Worm (Caenorhabditis elegans): ENCODE measurements around the gene hsp-60.

The hsp-60 gene

DNA sequence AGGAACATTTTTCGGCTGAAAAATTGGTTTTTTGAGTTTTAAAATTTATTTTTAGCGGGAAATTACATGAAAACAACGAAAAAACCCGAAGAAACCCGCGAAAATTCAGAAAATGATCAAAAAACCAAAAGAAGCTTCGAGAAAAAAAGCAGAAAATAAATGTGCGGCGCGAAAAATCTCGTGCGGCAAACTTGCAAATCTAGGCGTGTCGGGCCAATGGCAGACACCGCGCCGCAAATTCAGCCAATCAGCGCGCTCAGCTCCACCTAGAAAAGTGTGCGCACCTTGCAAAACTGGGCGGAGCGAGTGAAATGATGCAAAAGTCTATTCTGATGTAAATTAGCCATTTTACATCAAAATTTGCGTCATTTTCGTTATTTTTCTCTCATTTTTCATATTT is 627 bp upstream of the hsp-60 start, which contains the start of gene Y22D7AL.10 (continued):
- TF ChIP-seq ceh-28 (tag; optimal IDR thresholded peaks at IDR 0.05) (peak; percentile 30), zfp-2 (tag; optimal IDR thresholded peaks at IDR 0.05) (peak; percentile 87), F49E8.2 (tag; optimal IDR thresholded peaks at IDR 0.05; ENCODE audit: borderline replicate concordance) (peak; percentile 97), mes-2 (tag; optimal IDR thresholded peaks at IDR 0.05; ENCODE audit: poor library complexity, severe bottlenecking) (peak; percentile 96), hmg-1.1 (GFP tag; IDR thresholded peaks at IDR 0.05) (peak; percentile 99), snpc-4 (tag; optimal IDR thresholded peaks at IDR 0.05) (peak; percentile 15), dpl-1 (GFP tag; optimal IDR thresholded peaks at IDR 0.05) (peak; percentile 92), php-3 (GFP tag; IDR thresholded peaks at IDR 0.05) (peak; percentile 98), hif-1 (tag; optimal IDR thresholded peaks at IDR 0.05) (peak; percentile 80 to 93), jun-1 (tag; optimal IDR thresholded peaks at IDR 0.05) (peak; percentile 88), skn-1 (tag; optimal IDR thresholded peaks at IDR 0.05) (peak; percentile 11), lin-15B (tag; optimal IDR thresholded peaks at IDR 0.05) (peak; percentile 94), saeg-2 (GFP tag; IDR thresholded peaks at IDR 0.05) (peak; percentile 97), lin-38 (GFP tag; IDR thresholded peaks at IDR 0.05) (peak; percentile 96), snpc-1.2 (GFP tag; IDR thresholded peaks at IDR 0.05) (peak; percentile 91), mdt-29 (GFP tag; IDR thresholded peaks at IDR 0.05) (peak; percentile 96), ztf-11 (tag; optimal IDR thresholded peaks at IDR 0.05) (peak; percentile 33), daf-8 (GFP tag; IDR thresholded peaks at IDR 0.05) (no peak)

DNA sequence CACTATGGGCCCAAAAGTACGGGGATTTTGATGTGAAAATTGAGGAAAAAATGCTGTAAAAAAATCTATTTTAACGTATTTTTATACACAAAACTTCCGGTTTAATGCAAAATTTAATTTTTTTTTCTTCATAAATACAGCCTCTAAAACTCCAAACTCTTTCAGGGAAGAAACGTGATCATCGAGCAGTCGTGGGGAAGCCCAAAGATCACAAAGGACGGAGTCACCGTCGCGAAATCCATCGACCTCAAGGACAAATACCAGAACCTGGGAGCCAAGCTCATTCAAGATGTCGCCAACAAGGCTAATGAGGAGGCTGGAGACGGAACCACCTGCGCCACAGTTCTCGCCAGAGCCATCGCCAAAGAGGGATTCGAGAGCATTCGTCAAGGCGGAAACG is 348 bp downstream of the hsp-60 start:
- TF ChIP-seq dpl-1 (GFP tag; optimal IDR thresholded peaks at IDR 0.05) (no peak), egl-43 (GFP tag; IDR thresholded peaks at IDR 0.05) (peak; percentile 57; the same call in 1 of the 2 replicates), set-16 (GFP tag; IDR thresholded peaks at IDR 0.05) (peak; percentile 46; the same call in 1 of the 2 replicates), F44E2.7 (GFP tag; IDR thresholded peaks at IDR 0.05) (no peak), egl-27 (tag; optimal IDR thresholded peaks at IDR 0.05) (no peak), lin-38 (GFP tag; IDR thresholded peaks at IDR 0.05) (no peak)

DNA sequence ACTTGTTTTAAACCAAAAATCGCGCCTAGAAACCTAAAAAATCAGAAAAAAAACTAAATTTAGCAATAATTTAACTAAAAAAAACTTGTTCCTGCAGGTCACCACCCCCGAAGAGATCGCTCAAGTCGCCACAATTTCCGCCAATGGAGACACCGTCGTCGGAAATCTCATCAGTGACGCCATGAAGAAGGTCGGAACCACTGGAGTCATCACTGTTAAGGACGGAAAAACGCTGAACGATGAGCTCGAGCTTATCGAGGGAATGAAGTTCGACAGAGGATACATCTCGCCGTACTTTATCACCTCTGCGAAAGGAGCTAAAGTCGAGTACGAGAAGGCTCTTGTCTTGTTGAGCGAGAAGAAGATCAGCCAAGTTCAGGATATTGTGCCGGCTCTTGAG is 1.8 kb downstream of the hsp-60 start:
- TF ChIP-seq unc-62 (GFP tag; optimal IDR thresholded peaks at IDR 0.05 in 1 of 2) = peak in 1 of 2 experiments; percentile 54
- TF ChIP-seq unc-62 (tag; optimal IDR thresholded peaks at IDR 0.05) = no peak
- TF ChIP-seq hif-1 (tag; optimal IDR thresholded peaks at IDR 0.05) = no peak
- TF ChIP-seq ZK337.2 (GFP tag; IDR thresholded peaks at IDR 0.05) = no peak
- TF ChIP-seq F26F4.8 (GFP tag; conservative IDR thresholded peaks at IDR 0.05) = no peak
- TF ChIP-seq zip-2 (tag; optimal IDR thresholded peaks at IDR 0.05) = no peak
- TF ChIP-seq set-16 (GFP tag; IDR thresholded peaks at IDR 0.05) = peak; percentile 14; the same call in 1 of the 2 replicates

ce11 chrIII:1622329-1622728 is 2.8 kb downstream of the hsp-60 start:
- TF ChIP-seq daf-16 (GFP tag; optimal IDR thresholded peaks at IDR 0.05) (no peak), daf-16 (tag; optimal IDR thresholded peaks at IDR 0.05) (peak; percentile 56), nhr-10 (tag; optimal IDR thresholded peaks at IDR 0.05) (peak; percentile 87), dmd-6 (GFP tag; IDR thresholded peaks at IDR 0.05) (peak; percentile 34; the same call in 1 of the 2 replicates), pqm-1 (tag; optimal IDR thresholded peaks at IDR 0.05) (peak; percentile 1), nhr-28 (tag; optimal IDR thresholded peaks at IDR 0.05) (peak; percentile 46), hlh-11 (tag; optimal IDR thresholded peaks at IDR 0.05) (peak; percentile 46), hif-1 (tag; optimal IDR thresholded peaks at IDR 0.05) (peak in 1 of 2 experiments; percentile 1), unc-39 (tag; optimal IDR thresholded peaks at IDR 0.05) (no peak), nhr-237 (tag; optimal IDR thresholded peaks at IDR 0.05) (no peak), lin-38 (GFP tag; IDR thresholded peaks at IDR 0.05) (peak; percentile 36; the same call in 1 of the 2 replicates), dmd-9 (GFP tag; IDR thresholded peaks at IDR 0.05) (no peak), lsy-2 (tag; optimal IDR thresholded peaks at IDR 0.05) (peak in 1 of 2 experiments; percentile 51), mes-2 (tag; optimal IDR thresholded peaks at IDR 0.05; ENCODE audit: poor library complexity, severe bottlenecking) (peak; percentile 33), dve-1 (tag; optimal IDR thresholded peaks at IDR 0.05; ENCODE audit: insufficient read depth) (peak; percentile 69)
